Fruit fly (Drosophila melanogaster): ENCODE data around the gene nab.

Gene nab

dm6 chr3L:4158361-4158760 is 2.4 kb downstream of the nab start:
- peak; percentile 65 for TF ChIP-seq Met (GFP tag; optimal IDR thresholded peaks at IDR 0.05)
- peak; percentile 44 for TF ChIP-seq CG11762 (GFP tag; optimal IDR thresholded peaks at IDR 0.05; ENCODE audit: insufficient read depth)
- peak; percentile 75 for TF ChIP-seq CG3032 (tag; optimal IDR thresholded peaks at IDR 0.05)
- no peak for TF ChIP-seq fkh (GFP tag; optimal IDR thresholded peaks at IDR 0.05)
- TF ChIP-seq Ets21C (GFP tag; optimal IDR thresholded peaks at IDR 0.05) = peak; percentile 1
- TF ChIP-seq Sox14 (GFP tag; optimal IDR thresholded peaks at IDR 0.05) = peak; percentile 51
- no peak for TF ChIP-seq dac (GFP tag; optimal IDR thresholded peaks at IDR 0.05)
- peak; percentile 36 for TF ChIP-seq net (GFP tag; optimal IDR thresholded peaks at IDR 0.05)
- TF ChIP-seq spab (GFP tag; optimal IDR thresholded peaks at IDR 0.05) = peak; percentile 72
- TF ChIP-seq svp (GFP tag) = peak; percentile 78
- TF ChIP-seq lz (GFP tag; optimal IDR thresholded peaks at IDR 0.05) = peak; percentile 57
- peak; percentile 73 for TF ChIP-seq CG3919 (GFP tag; optimal IDR thresholded peaks at IDR 0.05)
- peak; percentile 79 for TF ChIP-seq CG6808 (GFP tag; optimal IDR thresholded peaks at IDR 0.05)
- TF ChIP-seq Eip78C (GFP tag) = peak; percentile 91
- no peak for TF ChIP-seq CG6276 (GFP tag; optimal IDR thresholded peaks at IDR 0.05)
- peak; percentile 38 for TF ChIP-seq CG11902 (GFP tag; optimal IDR thresholded peaks at IDR 0.05)
- TF ChIP-seq fd59A (GFP tag; optimal IDR thresholded peaks at IDR 0.05) = peak; percentile 62
- TF ChIP-seq Hr39 (GFP tag; optimal IDR thresholded peaks at IDR 0.05) = peak; percentile 54
- peak; percentile 60 for TF ChIP-seq CG32006 (GFP tag; optimal IDR thresholded peaks at IDR 0.05)
- TF ChIP-seq CG8319 (GFP tag; optimal IDR thresholded peaks at IDR 0.05) = peak; percentile 19
- peak; percentile 63 for TF ChIP-seq dsx (GFP tag; optimal IDR thresholded peaks at IDR 0.05; ENCODE audit: poor library complexity, severe bottlenecking)
- TF ChIP-seq CG15336 (GFP tag; IDR thresholded peaks at IDR 0.05) = no peak; the same call in 1 of the 2 replicates
- TF ChIP-seq acj6 (GFP tag; optimal IDR thresholded peaks at IDR 0.05) = peak; percentile 67
- peak; percentile 18 for TF ChIP-seq fd85E (GFP tag; optimal IDR thresholded peaks at IDR 0.05)
- peak; percentile 67 for TF ChIP-seq CG34406 (GFP tag; optimal IDR thresholded peaks at IDR 0.05)
- no peak for TF ChIP-seq Eip93F (GFP tag; optimal IDR thresholded peaks at IDR 0.05)
- TF ChIP-seq CG10631 (GFP tag; optimal IDR thresholded peaks at IDR 0.05) = peak; percentile 67
- peak; percentile 66 for TF ChIP-seq esn (GFP tag; optimal IDR thresholded peaks at IDR 0.05)
- peak; percentile 29 for TF ChIP-seq Hr4 (GFP tag; optimal IDR thresholded peaks at IDR 0.05)
- TF ChIP-seq Smox (GFP tag; optimal IDR thresholded peaks at IDR 0.05) = peak; percentile 48
- TF ChIP-seq topi (GFP tag; optimal IDR thresholded peaks at IDR 0.05) = peak; percentile 70
- peak; percentile 11 for TF ChIP-seq CG16779 (tag; optimal IDR thresholded peaks at IDR 0.05)
- TF ChIP-seq CG6854 (GFP tag; optimal IDR thresholded peaks at IDR 0.05) = peak; percentile 28
- TF ChIP-seq vri (GFP tag; optimal IDR thresholded peaks at IDR 0.05) = peak; percentile 36
- peak; percentile 67 for TF ChIP-seq achi (GFP tag; optimal IDR thresholded peaks at IDR 0.05)
- peak; percentile 63 for TF ChIP-seq cyc (GFP tag; optimal IDR thresholded peaks at IDR 0.05)
- no peak for TF ChIP-seq Blimp-1 (GFP tag; optimal IDR thresholded peaks at IDR 0.05)
- TF ChIP-seq OdsH (GFP tag; optimal IDR thresholded peaks at IDR 0.05) = peak; percentile 65
- TF ChIP-seq CG11294 (GFP tag; IDR thresholded peaks at IDR 0.05) = no peak
- TF ChIP-seq Ets96B (tag; optimal IDR thresholded peaks at IDR 0.05) = peak; percentile 78
- 0 out of 2 replicates have a peak, but pooled peaks have one; percentile 35 for TF ChIP-seq Gug (GFP tag; IDR thresholded peaks at IDR 0.05)
- TF ChIP-seq salr (GFP tag; optimal IDR thresholded peaks at IDR 0.05) = peak in 1 of 2 experiments; percentile 63
- peak; percentile 77 for TF ChIP-seq CG6163 (GFP tag; IDR thresholded peaks at IDR 0.05)
- no peak for TF ChIP-seq Hr38 (GFP tag; optimal IDR thresholded peaks at IDR 0.05)
- peak; percentile 52 for TF ChIP-seq CG9139 (GFP tag; optimal IDR thresholded peaks at IDR 0.05)
- peak; percentile 68 for TF ChIP-seq CG1621 (tag; optimal IDR thresholded peaks at IDR 0.05)
- TF ChIP-seq Eip75B (GFP tag; optimal IDR thresholded peaks at IDR 0.05) = peak; percentile 61
- TF ChIP-seq CG6792 (GFP tag; optimal IDR thresholded peaks at IDR 0.05) = peak; percentile 48
- peak; percentile 45 for TF ChIP-seq CG7368 (GFP tag; optimal IDR thresholded peaks at IDR 0.05)
- TF ChIP-seq CG8119 (GFP tag; IDR thresholded peaks at IDR 0.05) = 0 out of 3 replicates have a peak, but pooled peaks have one; percentile 34
- TF ChIP-seq ss (GFP tag; optimal IDR thresholded peaks at IDR 0.05) = peak; percentile 62 to 68
- peak; percentile 35 for TF ChIP-seq Sox15 (GFP tag; optimal IDR thresholded peaks at IDR 0.05)

All from whole organism, prepupa.